Worm (Caenorhabditis elegans) whole organism, mixed stage, embryonic: ENCODE measurements around the gene nlp-63.
A peak's percentile ranks its signal among the peaks of the same experiment; 100 is the strongest.

ENCODE experiments used
- ham-2 ChIP-seq: fragments of 200-800 bp; sonication (Bioruptor generic); optimal IDR thresholded peaks from 2 replicates; lab custom pipeline; 2018; ENCODE audit warnings: mild to moderate bottlenecking, missing genetic modification characterization, missing compliant biosample characterization
- lin-13 ChIP-seq: fragments of 150-350 bp; optimal IDR thresholded peaks from 2 replicates; lab custom pipeline; 2014; ENCODE audit warnings: missing biosample characterization, missing genetic modification characterization
- mab-5 ChIP-seq: fragments of 150-350 bp; optimal IDR thresholded peaks from 2 replicates; lab custom pipeline; 2014; ENCODE audit warnings: missing biosample characterization, missing genetic modification characterization
- nhr-76 ChIP-seq: sonication (generic microtip); optimal IDR thresholded peaks from 2 replicates; lab custom pipeline; 2017; ENCODE audit warnings: missing biosample characterization, missing genetic modification characterization
- pha-4 ChIP-seq: fragments of 150-350 bp; optimal IDR thresholded peaks from 2 replicates; lab custom pipeline; 2018; ENCODE audit warnings: missing biosample characterization, missing genetic modification reagents, missing genetic modification characterization
- snpc-4 ChIP-seq: fragments of 150-350 bp; optimal IDR thresholded peaks from 2 replicates; lab custom pipeline; 2014; ENCODE audit warnings: missing biosample characterization, missing genetic modification characterization
- unc-39 ChIP-seq: fragments of 150-350 bp; optimal IDR thresholded peaks from 2 replicates; lab custom pipeline; 2014; ENCODE audit warnings: missing biosample characterization, missing genetic modification characterization
- unc-62 ChIP-seq: fragments of 150-350 bp; optimal IDR thresholded peaks from 2 replicates; lab custom pipeline; 2014; ENCODE audit warnings: missing biosample characterization, missing genetic modification reagents, missing genetic modification characterization

- TF ChIP-seq lin-13 (tag; lab: Kevin White, UChicago) (no peak), nhr-76 (tag; lab: Kevin White, UChicago) (no peak), unc-39 (tag; lab: Kevin White, UChicago) (no peak), mab-5 (peak; percentile 23), unc-62 (GFP tag; lab: Kevin White, UChicago) (peak; percentile 28), snpc-4 (tag; lab: Kevin White, UChicago) (no peak), pha-4 (tag; lab: Kevin White, UChicago) (no peak), ham-2 (GFP tag; lab: Kevin White, UChicago) (no peak)
These were observed 47.9 kb downstream of the nlp-63 start for ce11 chrII:10203067-10203466.
